Worm (Caenorhabditis elegans) whole organism, young adult: ENCODE measurements around the gene dgk-2.

ENCODE experiments used
- B0019.2 ChIP-seq: fragments of 200-800 bp; sonication (Bioruptor generic); conservative IDR thresholded peaks from 2 replicates; pipeline ENCODE4 v1.3.6; 2022; ENCODE audit warnings: missing genetic modification reagents, missing genetic modification characterization, missing compliant biosample characterization
- B0261.1 ChIP-seq: sonication (generic microtip); optimal IDR thresholded peaks from 2 replicates; lab custom pipeline; 2016; ENCODE audit warnings: mild to moderate bottlenecking, missing genetic modification characterization, moderate library complexity, missing compliant biosample characterization
- C06A6.2 ChIP-seq: fragments of 200-800 bp; sonication (Bioruptor generic); conservative IDR thresholded peaks from 2 replicates; pipeline ENCODE4 v1.3.6; 2022; ENCODE audit warnings: missing genetic modification characterization, missing compliant biosample characterization
- D2030.7 ChIP-seq: fragments of 200-800 bp; sonication (Bioruptor generic); IDR thresholded peaks from 2 replicates; pipeline ENCODE4 v1.3.6; 2022; ENCODE audit warnings: missing genetic modification reagents, missing genetic modification characterization, missing compliant biosample characterization
- F23B12.7 ChIP-seq: sonication (generic microtip); optimal IDR thresholded peaks from 2 replicates; lab custom pipeline; 2017; ENCODE audit warnings: missing genetic modification characterization, mild to moderate bottlenecking, missing compliant biosample characterization, antibody characterized with exemption, moderate library complexity; ENCODE audit not compliant: insufficient read depth
- F49E8.2 ChIP-seq: sonication (generic microtip); optimal IDR thresholded peaks from 3 replicates; lab custom pipeline; 2017; ENCODE audit warnings: missing genetic modification characterization, mild to moderate bottlenecking, missing compliant biosample characterization, antibody characterized with exemption, moderate library complexity; ENCODE audit not compliant: insufficient read depth
- F55B11.4 ChIP-seq: sonication (generic microtip); optimal IDR thresholded peaks from 2 replicates; lab custom pipeline; 2016; ENCODE audit warnings: missing compliant biosample characterization, missing genetic modification characterization, borderline replicate concordance; ENCODE audit not compliant: insufficient read depth
- F57A8.1 ChIP-seq: fragments of 200-800 bp; sonication (Bioruptor generic); optimal IDR thresholded peaks from 2 replicates; lab custom pipeline; 2018; ENCODE audit warnings: mild to moderate bottlenecking, missing genetic modification characterization, moderate library complexity, missing compliant biosample characterization
- K11D2.4 ChIP-seq: fragments of 200-800 bp; sonication (Bioruptor generic); IDR thresholded peaks from 2 replicates; pipeline ENCODE4 v1.3.6; 2022; ENCODE audit warnings: missing genetic modification reagents, missing genetic modification characterization, missing compliant biosample characterization
- T07F8.4 ChIP-seq: sonication (generic microtip); optimal IDR thresholded peaks from 2 replicates; lab custom pipeline; 2016; ENCODE audit warnings: mild to moderate bottlenecking, missing genetic modification characterization, moderate library complexity, missing compliant biosample characterization
- Y53F4B.3 ChIP-seq: fragments of 200-800 bp; sonication (Bioruptor generic); IDR thresholded peaks from 2 replicates; pipeline ENCODE4 v1.3.6; 2022; ENCODE audit warnings: missing genetic modification reagents, missing genetic modification characterization, missing compliant biosample characterization
- Y56A3A.18 ChIP-seq: fragments of 200-800 bp; sonication (Bioruptor generic); IDR thresholded peaks from 2 replicates; pipeline ENCODE4 v1.3.6; 2022; ENCODE audit warnings: missing genetic modification reagents, missing genetic modification characterization, missing compliant biosample characterization
- Y67H2A.10 ChIP-seq: fragments of 200-800 bp; sonication (Bioruptor generic); conservative IDR thresholded peaks from 2 replicates; pipeline ENCODE4 v1.3.6; 2022; ENCODE audit warnings: missing genetic modification reagents, missing genetic modification characterization, missing compliant biosample characterization
- aptf-2 ChIP-seq: fragments of 200-800 bp; sonication (Bioruptor generic); conservative IDR thresholded peaks from 2 replicates; pipeline ENCODE4 v1.3.6; 2022; ENCODE audit warnings: missing genetic modification reagents, missing genetic modification characterization, missing compliant biosample characterization
- atf-7 ChIP-seq: sonication (generic microtip); optimal IDR thresholded peaks from 2 replicates; lab custom pipeline; 2017; ENCODE audit warnings: mild to moderate bottlenecking, missing genetic modification characterization, missing compliant biosample characterization
- bed-1 ChIP-seq: fragments of 200-800 bp; sonication (Bioruptor generic); IDR thresholded peaks from 2 replicates; pipeline ENCODE4 v1.3.6; 2022; ENCODE audit warnings: missing genetic modification reagents, missing genetic modification characterization, missing compliant biosample characterization
- cebp-1 ChIP-seq, 2 experiments: fragments of 200-800 bp in 1 of 2; sonication (Bioruptor generic) in 1 of 2; sonication (generic microtip) in 1 of 2; IDR thresholded peaks in 1 of 2; optimal IDR thresholded peaks in 1 of 2; 2 replicates each; pipeline versions ENCODE4 v1.3.6 to Lab custom; 2017 to 2022; ENCODE audit warnings: missing compliant biosample characterization in 2 of 2, missing genetic modification characterization in 2 of 2, mild to moderate bottlenecking in 1 of 2, missing genetic modification reagents in 1 of 2, moderate library complexity in 1 of 2
- ceh-100 ChIP-seq: fragments of 200-800 bp; sonication (Bioruptor generic); IDR thresholded peaks from 2 replicates; pipeline ENCODE4 v1.3.6; 2022; ENCODE audit warnings: missing genetic modification reagents, missing genetic modification characterization, missing compliant biosample characterization
- ceh-91 ChIP-seq: fragments of 200-800 bp; sonication (Bioruptor generic); IDR thresholded peaks from 2 replicates; pipeline ENCODE4 v1.3.6; 2022; ENCODE audit warnings: missing genetic modification reagents, missing genetic modification characterization, missing compliant biosample characterization
- die-1 ChIP-seq: sonication (generic microtip); optimal IDR thresholded peaks from 2 replicates; lab custom pipeline; 2016; ENCODE audit warnings: missing genotype, mild to moderate bottlenecking, missing genetic modification characterization, missing compliant biosample characterization
- egl-18 ChIP-seq: fragments of 200-800 bp; sonication (Bioruptor generic); IDR thresholded peaks from 2 replicates; pipeline ENCODE4 v1.3.6; 2022; ENCODE audit warnings: missing genetic modification reagents, missing genetic modification characterization, missing compliant biosample characterization
- egl-44 ChIP-seq: fragments of 200-800 bp; sonication (Bioruptor generic); IDR thresholded peaks from 2 replicates; pipeline ENCODE4 v1.3.6; 2022; ENCODE audit warnings: missing genetic modification reagents, missing genetic modification characterization, missing compliant biosample characterization
- hlh-12 ChIP-seq: sonication (generic microtip); optimal IDR thresholded peaks from 2 replicates; lab custom pipeline; 2016; ENCODE audit warnings: missing genetic modification characterization, missing compliant biosample characterization
- hmg-1.2 ChIP-seq: fragments of 200-800 bp; sonication (Bioruptor generic); IDR thresholded peaks from 2 replicates; pipeline ENCODE4 v1.3.6; 2022; ENCODE audit warnings: missing genetic modification reagents, missing genetic modification characterization, missing compliant biosample characterization
- hmg-20 ChIP-seq: fragments of 200-800 bp; sonication (Bioruptor generic); IDR thresholded peaks from 2 replicates; pipeline ENCODE4 v1.3.6; 2022; ENCODE audit warnings: missing genetic modification reagents, missing genetic modification characterization, missing compliant biosample characterization
- lag-1 ChIP-seq: fragments of 200-800 bp; sonication (Bioruptor generic); IDR thresholded peaks from 2 replicates; pipeline ENCODE4 v1.3.6; 2022; ENCODE audit warnings: missing genetic modification reagents, missing genetic modification characterization, missing compliant biosample characterization
- lin-26 ChIP-seq: fragments of 200-800 bp; sonication (Bioruptor generic); IDR thresholded peaks from 2 replicates; pipeline ENCODE4 v1.3.6; 2022; ENCODE audit warnings: missing genetic modification reagents, missing genetic modification characterization, missing compliant biosample characterization
- madf-10 ChIP-seq: sonication (generic microtip); optimal IDR thresholded peaks from 2 replicates; lab custom pipeline; 2016; ENCODE audit warnings: mild to moderate bottlenecking, missing genetic modification characterization, missing compliant biosample characterization
- mcd-1 ChIP-seq: fragments of 200-800 bp; sonication (Bioruptor generic); IDR thresholded peaks from 2 replicates; pipeline ENCODE4 v1.3.6; 2022; ENCODE audit warnings: missing genetic modification reagents, missing genetic modification characterization, missing compliant biosample characterization
- mes-4 ChIP-seq: sonication (generic microtip); optimal IDR thresholded peaks from 2 replicates; lab custom pipeline; 2016; ENCODE audit warnings: missing genotype, missing genetic modification characterization, missing compliant biosample characterization
- nfya-2 ChIP-seq: fragments of 200-800 bp; sonication (Bioruptor generic); IDR thresholded peaks from 2 replicates; pipeline ENCODE4 v1.3.6; 2022; ENCODE audit warnings: missing genetic modification reagents, missing genetic modification characterization, missing compliant biosample characterization
- rcor-1 ChIP-seq: fragments of 200-800 bp; sonication (Bioruptor generic); IDR thresholded peaks from 2 replicates; pipeline ENCODE4 v1.3.6; 2022; ENCODE audit warnings: missing genetic modification reagents, missing genetic modification characterization, missing compliant biosample characterization
- repo-1 ChIP-seq: sonication (generic microtip); optimal IDR thresholded peaks from 2 replicates; lab custom pipeline; 2017; ENCODE audit warnings: mild to moderate bottlenecking, missing genetic modification characterization, missing compliant biosample characterization
- snpc-1.1 ChIP-seq: sonication (generic microtip); optimal IDR thresholded peaks from 2 replicates; lab custom pipeline; 2017; ENCODE audit warnings: missing genetic modification characterization, mild to moderate bottlenecking, missing compliant biosample characterization, antibody characterized with exemption, moderate library complexity, missing genotype, missing genetic modification reagents; ENCODE audit not compliant: insufficient read depth
- snpc-4 ChIP-seq, 5 experiments: fragments of 150-350 bp in 1 of 5; sonication (generic microtip) in 4 of 5; optimal IDR thresholded peaks; 2 replicates each; lab custom pipeline; 2014 to 2018; ENCODE audit warnings: missing genetic modification characterization in 5 of 5, missing biosample characterization in 3 of 5, antibody characterized with exemption in 2 of 5, mild to moderate bottlenecking in 2 of 5, missing compliant biosample characterization in 2 of 5, missing genotype in 2 of 5, moderate library complexity in 2 of 5, missing genetic modification reagents in 1 of 5
- tlf-1 ChIP-seq: fragments of 200-800 bp; sonication (Bioruptor generic); optimal IDR thresholded peaks from 2 replicates; lab custom pipeline; 2018; ENCODE audit warnings: mild to moderate bottlenecking, missing genetic modification characterization, missing compliant biosample characterization
- unc-130 ChIP-seq: sonication (generic microtip); optimal IDR thresholded peaks from 2 replicates; lab custom pipeline; 2016; ENCODE audit warnings: missing genetic modification reagents, missing genetic modification characterization, missing compliant biosample characterization
- unc-62 ChIP-seq: fragments of 150-350 bp; optimal IDR thresholded peaks from 2 replicates; lab custom pipeline; 2014; ENCODE audit warnings: missing biosample characterization, missing genetic modification reagents, missing genetic modification characterization
- zfh-2 ChIP-seq: fragments of 200-800 bp; sonication (Bioruptor generic); conservative IDR thresholded peaks from 2 replicates; pipeline ENCODE4 v1.3.6; 2022; ENCODE audit warnings: missing genetic modification reagents, missing genetic modification characterization, missing compliant biosample characterization
- zim-3 ChIP-seq: sonication (generic microtip); optimal IDR thresholded peaks from 2 replicates; lab custom pipeline; 2017; ENCODE audit warnings: mild to moderate bottlenecking, missing genetic modification characterization, moderate library complexity, missing compliant biosample characterization
- ztf-26 ChIP-seq: sonication (generic microtip); optimal IDR thresholded peaks from 2 replicates; lab custom pipeline; 2017; ENCODE audit warnings: missing genetic modification characterization, missing compliant biosample characterization
- ztf-28 ChIP-seq: fragments of 200-800 bp; sonication (Bioruptor generic); IDR thresholded peaks from 2 replicates; pipeline ENCODE4 v1.3.6; 2022; ENCODE audit warnings: missing genetic modification reagents, missing genetic modification characterization, missing compliant biosample characterization
- ztf-6 ChIP-seq: fragments of 200-800 bp; sonication (Bioruptor generic); IDR thresholded peaks from 2 replicates; pipeline ENCODE4 v1.3.6; 2022; ENCODE audit warnings: missing genetic modification reagents, missing genetic modification characterization, missing compliant biosample characterization

The dgk-2 gene

ce11 chrX:4532160-4532741 is 28.1 kb upstream of the dgk-2 start, which contains the start of gene nhr-35 (continued):
- TF ChIP-seq egl-18 (GFP tag; lab: Robert Waterston, UW) (no peak), B0261.1 (no peak), F23B12.7 (tag; lab: Kevin White, UChicago) (peak; percentile 4), D2030.7 (GFP tag; lab: Robert Waterston, UW) (no peak), F49E8.2 (no peak), unc-130 (no peak), cebp-1 (GFP tag; IDR thresholded peaks at IDR 0.05; lab: Robert Waterston, UW) (0 out of 2 replicates have a peak, but pooled peaks have one; percentile 36), cebp-1 (tag; optimal IDR thresholded peaks at IDR 0.05; lab: Kevin White, UChicago) (peak; percentile 78), ceh-100 (GFP tag; lab: Robert Waterston, UW) (no peak), madf-10 (tag; lab: Kevin White, UChicago) (peak; percentile 53), tlf-1 (GFP tag; lab: Kevin White, UChicago) (peak; percentile 66), mes-4 (no peak), aptf-2 (no peak), Y56A3A.18 (GFP tag; lab: Robert Waterston, UW) (no peak), atf-7 (peak; percentile 91), ztf-28 (GFP tag; lab: Robert Waterston, UW) (no peak), lag-1 (no peak), ceh-91 (GFP tag; lab: Robert Waterston, UW) (no peak), K11D2.4 (GFP tag; lab: Robert Waterston, UW) (peak; percentile 64; the same call in 1 of the 2 replicates), lin-26 (GFP tag; lab: Robert Waterston, UW) (no peak), ztf-6 (GFP tag; lab: Robert Waterston, UW) (no peak), die-1 (tag; lab: Kevin White, UChicago) (peak; percentile 22), Y67H2A.10 (GFP tag; lab: Robert Waterston, UW) (no peak), B0019.2 (no peak), Y53F4B.3 (GFP tag; lab: Robert Waterston, UW) (no peak), hlh-12 (tag; lab: Kevin White, UChicago) (no peak), hmg-1.2 (GFP tag; lab: Robert Waterston, UW) (peak; percentile 42), snpc-1.1 (tag; lab: Kevin White, UChicago) (no peak), F55B11.4 (tag; lab: Kevin White, UChicago) (no peak), rcor-1 (GFP tag; lab: Robert Waterston, UW) (no peak), repo-1 (tag; lab: Kevin White, UChicago) (peak; percentile 63), nfya-2 (no peak), C06A6.2 (GFP tag; lab: Robert Waterston, UW) (peak; percentile 44; the same call in 1 of the 2 replicates), zim-3 (tag; lab: Kevin White, UChicago) (no peak), zfh-2 (no peak), egl-44 (GFP tag; lab: Robert Waterston, UW) (0 out of 2 replicates have a peak, but pooled peaks have one; percentile 26), F57A8.1 (GFP tag; lab: Kevin White, UChicago) (no peak), snpc-4 (GFP tag; optimal IDR thresholded peaks at IDR 0.05; lab: Kevin White, UChicago) (no peak), snpc-4 (tag; optimal IDR thresholded peaks at IDR 0.05; lab: Kevin White, UChicago) (peak in 3 of 4 experiments; percentile 33 to 46 (median 44)), hmg-20 (GFP tag; lab: Robert Waterston, UW) (no peak), bed-1 (GFP tag; lab: Robert Waterston, UW) (no peak), ztf-26 (tag; lab: Kevin White, UChicago) (peak; percentile 84), mcd-1 (GFP tag; lab: Robert Waterston, UW) (peak; percentile 38; the same call in 1 of the 2 replicates), unc-62 (GFP tag; lab: Kevin White, UChicago) (peak; percentile 94), T07F8.4 (tag; lab: Kevin White, UChicago) (no peak)
